Worm (Caenorhabditis elegans): ENCODE results near the gene C56C10.4.

C56C10.4 gene

ce11 chrII:6588605-6589292 lies 5.9 kb downstream of the C56C10.4 start, which contains the start of gene icd-1 (continued):
- TF ChIP-seq pqm-1 (tag; optimal IDR thresholded peaks at IDR 0.05) (peak; percentile 10), nhr-28 (tag; optimal IDR thresholded peaks at IDR 0.05) (peak; percentile 90), set-16 (GFP tag; IDR thresholded peaks at IDR 0.05) (peak; percentile 38; the same call in 1 of the 2 replicates), daf-12 (tag; optimal IDR thresholded peaks at IDR 0.05) (no peak), zfp-3 (GFP tag; conservative IDR thresholded peaks at IDR 0.05) (peak; percentile 63; the same call in 1 of the 2 replicates), Y48G9A.11 (GFP tag; IDR thresholded peaks at IDR 0.05) (peak; percentile 73), lin-38 (GFP tag; IDR thresholded peaks at IDR 0.05) (peak; percentile 91), lin-15B (tag; optimal IDR thresholded peaks at IDR 0.05) (peak; percentile 58), Y105C5A.15 (GFP tag; IDR thresholded peaks at IDR 0.05) (no peak; the same call in 1 of the 2 replicates), php-3 (GFP tag; IDR thresholded peaks at IDR 0.05) (peak; percentile 93), ama-1 (optimal IDR thresholded peaks at IDR 0.05) (no peak), Y75B8A.6 (GFP tag; IDR thresholded peaks at IDR 0.05) (0 out of 2 replicates have a peak, but pooled peaks have one; percentile 11), ceh-62 (tag; optimal IDR thresholded peaks at IDR 0.05) (no peak), dpl-1 (GFP tag; optimal IDR thresholded peaks at IDR 0.05) (peak; percentile 83), hmg-1.1 (GFP tag; IDR thresholded peaks at IDR 0.05) (peak; percentile 88), ctbp-1 (GFP tag; IDR thresholded peaks at IDR 0.05) (peak; percentile 89), zag-1 (tag; optimal IDR thresholded peaks at IDR 0.05) (peak; percentile 65), ztf-11 (tag; optimal IDR thresholded peaks at IDR 0.05) (no peak), R02D3.7 (tag; optimal IDR thresholded peaks at IDR 0.05) (peak; percentile 10), lin-1 (GFP tag; IDR thresholded peaks at IDR 0.05) (peak; percentile 92), madf-9 (GFP tag; conservative IDR thresholded peaks at IDR 0.05) (peak; percentile 75), zfp-2 (tag; optimal IDR thresholded peaks at IDR 0.05) (peak; percentile 74), nhr-237 (tag; optimal IDR thresholded peaks at IDR 0.05) (peak; percentile 18), lin-39 (tag; optimal IDR thresholded peaks at IDR 0.05) (no peak), snpc-1.2 (GFP tag; IDR thresholded peaks at IDR 0.05) (peak; percentile 64), saeg-2 (GFP tag; IDR thresholded peaks at IDR 0.05) (peak; percentile 78), ztf-7 (tag; optimal IDR thresholded peaks at IDR 0.05) (peak; percentile 78), ZK546.5 (tag; optimal IDR thresholded peaks at IDR 0.05) (peak in 1 of 2 experiments; percentile 51)

- TF ChIP-seq tag-97 (GFP tag; IDR thresholded peaks at IDR 0.05) (no peak), dmd-9 (GFP tag; IDR thresholded peaks at IDR 0.05) (0 out of 2 replicates have a peak, but pooled peaks have one; percentile 18), aha-1 (tag) (no peak), fos-1 (tag; optimal IDR thresholded peaks at IDR 0.05) (peak; percentile 42), F37D6.2 (tag; optimal IDR thresholded peaks at IDR 0.05) (no peak), unc-39 (tag; optimal IDR thresholded peaks at IDR 0.05) (no peak), hlh-30 (tag; optimal IDR thresholded peaks at IDR 0.05; ENCODE audit: insufficient read depth) (no peak), nhr-102 (tag; optimal IDR thresholded peaks at IDR 0.05) (no peak), dmd-6 (GFP tag; IDR thresholded peaks at IDR 0.05) (peak; percentile 30), duxl-1 (tag; optimal IDR thresholded peaks at IDR 0.05; ENCODE audit: poor library complexity) (no peak), nhr-76 (tag; optimal IDR thresholded peaks at IDR 0.05) (no peak), skn-1 (tag; optimal IDR thresholded peaks at IDR 0.05) (no peak), zfp-2 (tag; optimal IDR thresholded peaks at IDR 0.05) (no peak), nhr-6 (tag; optimal IDR thresholded peaks at IDR 0.05) (peak; percentile 1), ceh-62 (tag; optimal IDR thresholded peaks at IDR 0.05) (no peak), daf-16 (GFP tag; optimal IDR thresholded peaks at IDR 0.05) (no peak), daf-16 (tag; optimal IDR thresholded peaks at IDR 0.05) (peak; percentile 34), mdt-29 (GFP tag; IDR thresholded peaks at IDR 0.05) (no peak), snpc-4 (tag; optimal IDR thresholded peaks at IDR 0.05) (no peak), gei-8 (GFP tag; optimal IDR thresholded peaks at IDR 0.05) (no peak), ctbp-1 (GFP tag; IDR thresholded peaks at IDR 0.05) (no peak), madf-5 (GFP tag; IDR thresholded peaks at IDR 0.05) (no peak), arid-1 (GFP tag; conservative IDR thresholded peaks at IDR 0.05) (no peak), lsy-2 (tag; optimal IDR thresholded peaks at IDR 0.05) (peak in 1 of 2 experiments; percentile 6)
Observed at ce11 chrII:6589408-6589807, 6.5 kb downstream of the C56C10.4 start, which contains the start of gene vps-32.1. Gene vps-32.1 (plus strand): TSS chrII:6589708.
